Fruit fly (Drosophila melanogaster): ENCODE results near the gene AANATL7.

DNA sequence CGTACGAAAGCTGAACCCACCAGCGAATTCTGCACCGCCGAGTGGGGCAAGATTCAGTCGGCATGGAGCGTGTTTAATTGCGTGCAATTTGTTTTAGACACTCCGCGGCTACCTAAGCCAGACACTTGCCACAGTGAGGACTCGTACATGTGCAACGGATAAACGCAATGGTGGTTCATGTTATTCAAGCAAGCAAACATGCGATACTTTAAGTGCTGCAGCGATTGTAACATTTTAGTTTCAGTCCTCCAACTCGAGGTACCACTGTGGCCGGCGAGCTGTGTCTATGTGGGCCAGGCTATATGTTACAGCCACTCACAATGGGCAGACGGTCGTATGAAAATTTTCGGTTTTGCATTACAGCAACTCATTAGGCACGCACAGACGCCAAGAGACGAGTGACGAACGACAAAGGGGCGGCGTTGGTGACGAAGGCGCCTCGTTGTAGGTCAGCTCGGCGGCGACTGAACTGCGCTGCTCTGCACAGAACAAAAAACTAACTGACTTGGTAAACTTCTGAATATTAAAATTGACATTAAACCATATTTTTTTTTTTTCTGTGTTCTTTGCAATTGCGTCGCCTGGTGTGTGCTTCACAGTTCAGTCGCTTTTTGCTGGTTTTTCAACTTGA is 46.8 kb upstream of the AANATL7 start:
- TF ChIP-seq CG8478 (optimal IDR thresholded peaks at IDR 0.05) (no peak), usp (GFP tag; optimal IDR thresholded peaks at IDR 0.05) (no peak), pan (optimal IDR thresholded peaks at IDR 0.05) (no peak), psq (optimal IDR thresholded peaks at IDR 0.05) (no peak)
